Worm (Caenorhabditis elegans): ENCODE results near the gene avr-15.

DNA sequence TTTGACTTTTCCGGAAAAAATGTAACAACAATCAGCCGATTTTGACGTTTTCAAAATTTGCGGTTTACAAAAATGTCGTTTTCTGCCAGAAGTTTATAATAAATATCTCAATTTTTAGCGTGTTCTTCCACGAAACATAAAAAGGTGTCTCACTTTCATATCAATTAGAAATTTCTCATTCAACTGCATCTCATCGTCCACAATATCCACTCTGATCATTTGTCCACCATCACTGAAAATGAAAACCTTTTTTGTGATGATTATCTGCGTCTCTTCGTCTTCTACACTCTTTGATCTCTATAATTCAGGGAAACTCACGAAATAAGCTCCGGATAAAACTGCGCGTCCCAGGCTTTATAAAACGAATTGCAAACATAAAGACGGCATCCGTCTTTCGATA is 997 bp upstream of the avr-15 start:
- TF ChIP-seq npax-4 (tag; optimal IDR thresholded peaks at IDR 0.05) (no peak), ceh-9 (tag; optimal IDR thresholded peaks at IDR 0.05) (no peak), hlh-30 (tag; optimal IDR thresholded peaks at IDR 0.05; ENCODE audit: insufficient read depth) (no peak), lim-6 (tag; optimal IDR thresholded peaks at IDR 0.05) (no peak), ceh-48 (tag; optimal IDR thresholded peaks at IDR 0.05) (no peak), ahr-1 (tag; optimal IDR thresholded peaks at IDR 0.05) (no peak), nhr-11 (tag; optimal IDR thresholded peaks at IDR 0.05) (no peak), tbx-2 (tag; optimal IDR thresholded peaks at IDR 0.05) (no peak), elt-2 (tag; optimal IDR thresholded peaks at IDR 0.05) (no peak)
